Fruit fly (Drosophila melanogaster) whole organism: ENCODE measurements around the gene Patr-1.

Source experiments
- EcR ChIP-seq, 2 experiments: fragments of >200 bp; optimal IDR thresholded peaks; 2 replicates each; lab custom pipeline; 2017; ENCODE audit warnings: missing biosample characterization in 2 of 2, missing genetic modification characterization in 2 of 2, missing genetic modification reagents in 2 of 2
- pan ChIP-seq: fragments of >200 bp; optimal IDR thresholded peaks from 2 replicates; lab custom pipeline; 2017
- psq ChIP-seq: fragments of >200 bp; optimal IDR thresholded peaks from 2 replicates; lab custom pipeline; 2017

dm6 chr3R:17059811-17060169 lies 16.4 kb downstream of the Patr-1 start:
- no peak for TF ChIP-seq psq (lab: Kevin White, UChicago)
- TF ChIP-seq pan (lab: Kevin White, UChicago) = no peak
- no peak for TF ChIP-seq EcR (GFP tag; optimal IDR thresholded peaks at IDR 0.05; lab: Kevin White, UChicago)
